Worm (Caenorhabditis elegans) whole organism, L1 larva: Measurements from ENCODE around the gene bbs-4.

Source experiments
- C04F5.9 ChIP-seq: sonication (generic microtip); optimal IDR thresholded peaks from 2 replicates; lab custom pipeline; 2016; ENCODE audit warnings: missing genetic modification characterization, missing compliant biosample characterization
- C16A3.4 ChIP-seq: fragments of 150-350 bp; optimal IDR thresholded peaks from 2 replicates; lab custom pipeline; 2014; ENCODE audit warnings: missing biosample characterization, missing genetic modification characterization
- C34B4.2 ChIP-seq: sonication (generic microtip); optimal IDR thresholded peaks from 2 replicates; lab custom pipeline; 2017; ENCODE audit warnings: mild to moderate bottlenecking, missing genetic modification characterization, missing compliant biosample characterization
- blmp-1 ChIP-seq: fragments of 150-350 bp; optimal IDR thresholded peaks from 2 replicates; lab custom pipeline; 2014; ENCODE audit warnings: missing biosample characterization, missing genetic modification characterization
- dsc-1 ChIP-seq: sonication (generic microtip); optimal IDR thresholded peaks from 2 replicates; lab custom pipeline; 2016; ENCODE audit warnings: mild to moderate bottlenecking, missing genetic modification characterization, missing compliant biosample characterization
- efl-1 ChIP-seq, 4 experiments: fragments of 150-350 bp; optimal IDR thresholded peaks in 3 of 4; peaks in 1 of 4; 1 replicate in 1 of 4; 2 replicates in 3 of 4; lab custom pipeline; 2014; ENCODE audit warnings: missing biosample characterization in 2 of 4, missing genetic modification characterization in 2 of 4, missing genetic modification reagents in 2 of 4
- egl-13 ChIP-seq: sonication (generic microtip); optimal IDR thresholded peaks from 2 replicates; lab custom pipeline; 2016; ENCODE audit warnings: missing genotype, missing genetic modification reagents, missing genetic modification characterization, missing compliant biosample characterization
- elt-3 ChIP-seq, 6 experiments: fragments of 150-350 bp in 1 of 6; sonication (generic microtip); optimal IDR thresholded peaks; 2 replicates each; lab custom pipeline; 2017 to 2018; ENCODE audit warnings: missing biosample characterization in 6 of 6, missing genetic modification characterization in 6 of 6, inconsistent platforms in 1 of 6
- fkh-8 ChIP-seq: sonication (generic microtip); optimal IDR thresholded peaks from 2 replicates; lab custom pipeline; 2016; ENCODE audit warnings: mild to moderate bottlenecking, missing genetic modification characterization, missing compliant biosample characterization
- hlh-4 ChIP-seq: sonication (generic microtip); optimal IDR thresholded peaks from 2 replicates; lab custom pipeline; 2016; ENCODE audit warnings: mild to moderate bottlenecking, missing genetic modification characterization, missing compliant biosample characterization
- isw-1 ChIP-seq: fragments of 200-800 bp; sonication (Bioruptor generic); IDR thresholded peaks from 2 replicates; pipeline ENCODE4 v1.3.6; 2022; ENCODE audit warnings: missing genetic modification characterization, missing compliant biosample characterization
- lin-14 ChIP-seq: fragments of 200-800 bp; sonication (Bioruptor generic); optimal IDR thresholded peaks from 2 replicates; lab custom pipeline; 2018; ENCODE audit warnings: mild to moderate bottlenecking, missing genetic modification characterization, moderate library complexity, missing compliant biosample characterization
- lin-15B ChIP-seq: fragments of 150-350 bp; sonication (generic microtip); optimal IDR thresholded peaks from 3 replicates; lab custom pipeline; 2014; ENCODE audit warnings: missing biosample characterization, missing genetic modification characterization
- lir-3 ChIP-seq: sonication (generic microtip); optimal IDR thresholded peaks from 2 replicates; lab custom pipeline; 2016; ENCODE audit warnings: mild to moderate bottlenecking, missing genetic modification characterization, moderate library complexity, missing compliant biosample characterization; ENCODE audit not compliant: poor library complexity
- nhr-11 ChIP-seq: fragments of 150-350 bp; optimal IDR thresholded peaks from 2 replicates; lab custom pipeline; 2014; ENCODE audit warnings: missing biosample characterization, missing genetic modification characterization
- nhr-19 ChIP-seq: fragments of 200-800 bp; sonication (Bioruptor generic); conservative IDR thresholded peaks from 2 replicates; pipeline ENCODE4 v1.3.6; 2022; ENCODE audit warnings: missing genetic modification characterization, missing compliant biosample characterization
- nhr-20 ChIP-seq: sonication (generic microtip); optimal IDR thresholded peaks from 2 replicates; lab custom pipeline; 2016; ENCODE audit warnings: mild to moderate bottlenecking, missing genetic modification characterization, missing compliant biosample characterization
- nhr-237 ChIP-seq: fragments of 150-350 bp; optimal IDR thresholded peaks from 2 replicates; lab custom pipeline; 2014; ENCODE audit warnings: missing biosample characterization, missing genetic modification characterization
- nhr-28 ChIP-seq: fragments of 150-350 bp; optimal IDR thresholded peaks from 2 replicates; lab custom pipeline; 2014; ENCODE audit warnings: missing biosample characterization, missing genetic modification characterization
- nhr-76 ChIP-seq: sonication (generic microtip); optimal IDR thresholded peaks from 2 replicates; lab custom pipeline; 2017; ENCODE audit warnings: missing biosample characterization, missing genetic modification characterization
- nhr-85 ChIP-seq: sonication (generic microtip); peaks from one replicate; lab custom pipeline; 2016; ENCODE audit warnings: missing genetic modification characterization, inconsistent platforms, missing compliant biosample characterization
- pax-3 ChIP-seq: fragments of 200-800 bp; sonication (Bioruptor generic); optimal IDR thresholded peaks from 2 replicates; lab custom pipeline; 2018; ENCODE audit warnings: mild to moderate bottlenecking, missing genetic modification characterization, moderate library complexity, missing compliant biosample characterization
- rnt-1 ChIP-seq: sonication (generic microtip); optimal IDR thresholded peaks from 2 replicates; lab custom pipeline; 2016; ENCODE audit warnings: mild to moderate bottlenecking, missing genetic modification characterization, moderate library complexity, missing compliant biosample characterization
- snpc-4 ChIP-seq: fragments of 150-350 bp; optimal IDR thresholded peaks from 2 replicates; lab custom pipeline; 2014; ENCODE audit warnings: missing biosample characterization, missing genetic modification characterization
- sox-4 ChIP-seq: sonication (generic microtip); optimal IDR thresholded peaks from 2 replicates; lab custom pipeline; 2016; ENCODE audit warnings: missing genetic modification characterization, missing compliant biosample characterization
- sptf-1 ChIP-seq: fragments of 150-350 bp; optimal IDR thresholded peaks from 2 replicates; lab custom pipeline; 2014; ENCODE audit warnings: missing biosample characterization, missing genetic modification characterization
- sup-37 ChIP-seq: fragments of 200-800 bp; sonication (Bioruptor generic); optimal IDR thresholded peaks from 2 replicates; lab custom pipeline; 2018; ENCODE audit warnings: mild to moderate bottlenecking, missing genetic modification characterization, missing compliant biosample characterization
- swsn-7 ChIP-seq: sonication (generic microtip); optimal IDR thresholded peaks from 2 replicates; lab custom pipeline; 2016; ENCODE audit warnings: missing genetic modification characterization, missing compliant biosample characterization
- unc-86 ChIP-seq: sonication (generic microtip); optimal IDR thresholded peaks from 2 replicates; lab custom pipeline; 2016; ENCODE audit warnings: missing genetic modification characterization, missing compliant biosample characterization
- unc-98 ChIP-seq: fragments of 200-800 bp; sonication (Bioruptor generic); IDR thresholded peaks from 2 replicates; pipeline ENCODE4 v1.3.6; 2022; ENCODE audit warnings: missing genetic modification characterization, missing compliant biosample characterization
- zip-4 ChIP-seq: fragments of 200-800 bp; sonication (Bioruptor generic); optimal IDR thresholded peaks from 2 replicates; lab custom pipeline; 2018; ENCODE audit warnings: mild to moderate bottlenecking, missing genetic modification characterization, moderate library complexity, missing compliant biosample characterization
- ztf-4 ChIP-seq: fragments of 150-350 bp; optimal IDR thresholded peaks from 2 replicates; lab custom pipeline; 2014; ENCODE audit warnings: missing biosample characterization, missing genetic modification characterization

bbs-4 gene

DNA sequence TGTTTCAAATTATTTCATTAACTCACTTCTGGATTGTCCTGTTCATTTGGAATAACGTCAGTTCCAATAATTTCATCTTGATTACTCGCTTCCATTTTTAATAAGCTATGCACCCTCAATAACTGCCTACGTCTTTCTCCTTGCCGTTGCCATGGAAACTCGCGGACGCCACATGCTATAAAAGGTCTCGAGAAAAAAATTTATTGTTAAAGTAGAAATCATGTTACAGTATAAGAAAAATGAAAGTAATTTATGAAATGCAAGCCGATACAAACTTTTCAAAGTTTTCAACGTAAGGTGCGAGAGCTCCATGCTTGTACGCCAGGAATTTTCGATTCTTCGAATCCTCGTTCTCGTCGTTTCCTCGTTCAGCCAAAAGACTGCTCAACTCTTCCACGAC, at the start of gene bbs-4:
bbs-4 (minus strand) TSS at position 101 of the 400 bp plus-strand sequence.
- TF ChIP-seq nhr-11 (tag; lab: Kevin White, UChicago) (no peak), fkh-8 (tag; lab: Kevin White, UChicago) (peak; percentile 54)
- TF ChIP-seq, all 84 proteins: peak for 1

DNA sequence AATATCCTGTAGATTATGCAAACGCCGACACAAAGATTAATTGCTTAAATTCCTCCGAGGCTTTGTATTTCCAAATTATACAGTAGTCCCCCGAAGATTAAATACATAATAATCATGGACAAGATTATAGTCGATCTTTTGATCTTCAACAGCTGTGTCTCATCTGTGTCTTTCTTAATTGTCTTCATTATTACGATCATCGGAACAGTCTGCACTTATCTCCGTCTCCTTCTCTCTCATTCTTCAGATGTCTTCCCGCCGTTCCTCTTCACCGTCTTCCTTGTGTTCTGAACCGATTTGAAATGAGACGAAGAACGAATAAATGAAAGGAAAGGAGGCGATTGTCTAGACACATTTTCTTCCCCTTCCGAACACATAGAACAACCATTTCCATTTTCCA, 49.1 kb upstream of the bbs-4 start:
- TF ChIP-seq unc-98 (GFP tag; lab: Robert Waterston, UW) (no peak), C34B4.2 (tag; lab: Kevin White, UChicago) (no peak), nhr-85 (tag; lab: Kevin White, UChicago) (peak; percentile 39), nhr-19 (GFP tag; lab: Robert Waterston, UW) (peak; percentile 56), dsc-1 (tag; lab: Kevin White, UChicago) (peak; percentile 28), nhr-20 (tag; lab: Kevin White, UChicago) (peak; percentile 24), lin-14 (peak; percentile 30), elt-3 (tag; optimal IDR thresholded peaks at IDR 0.05; lab: Kevin White, UChicago) (no peak), efl-1 (optimal IDR thresholded peaks at IDR 0.05; lab: Kevin White, UChicago) (no peak), efl-1 (GFP tag; optimal IDR thresholded peaks at IDR 0.05 in 1 of 2; lab: Kevin White, UChicago) (peak in 1 of 2 experiments; percentile 38)

DNA sequence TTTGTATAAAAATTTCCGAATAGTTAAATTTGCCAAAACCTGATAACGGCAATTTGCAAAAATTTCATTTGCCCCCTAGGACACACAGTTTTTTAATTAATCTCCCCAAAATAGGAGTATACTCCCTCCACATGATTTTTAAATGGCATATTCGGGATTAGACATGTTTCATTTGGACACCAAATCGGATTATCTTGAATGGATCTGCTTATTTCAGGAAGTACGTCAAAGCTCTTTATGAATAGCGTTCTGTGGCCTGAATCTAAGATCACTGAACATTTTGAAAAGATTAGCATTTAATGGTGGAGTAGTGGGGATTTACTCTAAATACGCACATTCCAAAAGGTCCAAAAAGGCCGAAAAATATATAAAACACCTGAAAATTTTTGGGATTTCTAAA, 46.6 kb upstream of the bbs-4 start:
- TF ChIP-seq hlh-4 (tag; lab: Kevin White, UChicago) = no peak
- TF ChIP-seq C04F5.9 (tag; lab: Kevin White, UChicago) = no peak
- no peak for TF ChIP-seq lin-14
- peak; percentile 30 for TF ChIP-seq fkh-8 (tag; lab: Kevin White, UChicago)
- peak; percentile 53 for TF ChIP-seq pax-3 (tag; lab: Kevin White, UChicago)
- TF ChIP-seq dsc-1 (tag; lab: Kevin White, UChicago) = peak; percentile 94
- TF ChIP-seq swsn-7 = no peak

- TF ChIP-seq sox-4 (tag; lab: Kevin White, UChicago) (no peak), lir-3 (tag; lab: Kevin White, UChicago) (no peak), nhr-237 (no peak), sup-37 (GFP tag; lab: Kevin White, UChicago) (no peak), zip-4 (GFP tag; lab: Kevin White, UChicago) (no peak), lin-15B (tag; lab: Kevin White, UChicago) (no peak), sptf-1 (no peak), nhr-76 (tag; lab: Kevin White, UChicago) (no peak), hlh-4 (tag; lab: Kevin White, UChicago) (no peak), C16A3.4 (tag; lab: Kevin White, UChicago) (no peak)
Observed at ce11 chrIII:9655802-9656201, 43.8 kb upstream of the bbs-4 start, which contains the start of gene C15H7.4. TSS of gene C15H7.4 (minus strand) at chrIII:9655902.

- TF ChIP-seq snpc-4 (tag; lab: Kevin White, UChicago) (no peak), egl-13 (tag; lab: Kevin White, UChicago) (no peak), C34B4.2 (tag; lab: Kevin White, UChicago) (no peak), ztf-4 (no peak), isw-1 (no peak), rnt-1 (tag; lab: Kevin White, UChicago) (no peak)
Observed at ce11 chrIII:9651871-9652270, 39.9 kb upstream of the bbs-4 start, which contains the start of gene C15H7.3. TSS of gene C15H7.3 (minus strand) at chrIII:9651971.

DNA sequence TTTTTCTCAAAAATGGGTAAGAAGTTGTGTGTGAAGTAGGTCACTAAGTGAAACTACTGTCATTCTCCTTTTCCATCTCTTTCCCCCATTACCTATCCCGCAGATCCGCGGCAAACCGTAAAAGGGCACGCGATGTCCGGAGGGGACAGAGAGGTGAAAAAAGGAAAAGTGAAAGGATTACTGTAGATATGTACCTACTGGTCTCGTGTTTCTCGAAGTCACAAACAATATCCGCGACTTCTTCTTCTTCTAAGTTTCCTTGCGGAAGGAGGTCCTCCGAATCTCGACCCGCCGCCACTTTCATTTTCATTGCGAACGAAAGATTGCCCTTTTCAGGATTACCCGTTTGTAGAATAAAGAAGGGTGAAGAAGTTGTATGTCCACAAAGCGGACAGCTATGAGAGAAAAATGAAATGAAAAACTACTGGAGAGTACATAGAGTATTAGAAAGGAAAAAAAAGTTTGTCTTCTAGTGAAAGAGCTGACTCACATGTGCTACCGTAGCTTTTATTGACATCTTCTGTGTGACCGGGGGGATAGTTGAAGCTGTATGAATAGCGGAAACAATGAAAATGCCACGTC, 34.5 kb upstream of the bbs-4 start:
- TF ChIP-seq nhr-28 (no peak), elt-3 (tag; optimal IDR thresholded peaks at IDR 0.05; lab: Kevin White, UChicago) (peak in 1 of 6 experiments; percentile 7), blmp-1 (tag; lab: Kevin White, UChicago) (peak; percentile 100), unc-86 (tag; lab: Kevin White, UChicago) (no peak)
